Worm (Caenorhabditis elegans): ENCODE data around the gene cox-6C.

ce11 chrIV:130150-130549, 3.6 kb downstream of the cox-6C start:
- no peak for TF ChIP-seq flt-1 (GFP tag; IDR thresholded peaks at IDR 0.05)
- TF ChIP-seq ama-1 (optimal IDR thresholded peaks at IDR 0.05), result no peak
- no peak for TF ChIP-seq tra-4 (tag; optimal IDR thresholded peaks at IDR 0.05)

Data from whole organism, early embryonic.